Fruit fly (Drosophila melanogaster): Measurements from ENCODE around the gene CG32712.

DNA sequence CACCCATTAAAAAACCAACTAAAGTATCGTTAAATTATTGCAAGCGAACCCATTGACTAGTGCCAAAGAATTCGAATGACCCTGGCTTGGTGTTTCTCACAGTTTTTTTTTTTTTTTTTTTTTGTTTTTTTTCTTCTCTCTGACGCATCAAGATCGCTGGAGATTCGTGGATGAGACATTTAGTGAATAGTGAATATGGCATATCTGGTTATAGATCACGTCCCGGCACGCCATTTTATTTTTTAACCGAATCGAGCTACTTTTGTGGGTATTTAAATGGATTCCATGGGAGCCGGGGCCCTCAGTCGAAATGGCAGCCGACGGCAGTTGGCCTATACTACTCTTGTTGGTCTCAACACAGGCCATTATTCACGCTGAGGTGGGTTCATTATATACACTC is 43.2 kb upstream of the CG32712 start, which contains the start of gene Cp7Fc:
- TF ChIP-seq pan (optimal IDR thresholded peaks at IDR 0.05) (no peak), psq (optimal IDR thresholded peaks at IDR 0.05) (no peak), CG8478 (optimal IDR thresholded peaks at IDR 0.05) (no peak)

Measured in whole organism.